Fruit fly (Drosophila melanogaster): ENCODE measurements around the gene CG14441.

Gene CG14441

DNA sequence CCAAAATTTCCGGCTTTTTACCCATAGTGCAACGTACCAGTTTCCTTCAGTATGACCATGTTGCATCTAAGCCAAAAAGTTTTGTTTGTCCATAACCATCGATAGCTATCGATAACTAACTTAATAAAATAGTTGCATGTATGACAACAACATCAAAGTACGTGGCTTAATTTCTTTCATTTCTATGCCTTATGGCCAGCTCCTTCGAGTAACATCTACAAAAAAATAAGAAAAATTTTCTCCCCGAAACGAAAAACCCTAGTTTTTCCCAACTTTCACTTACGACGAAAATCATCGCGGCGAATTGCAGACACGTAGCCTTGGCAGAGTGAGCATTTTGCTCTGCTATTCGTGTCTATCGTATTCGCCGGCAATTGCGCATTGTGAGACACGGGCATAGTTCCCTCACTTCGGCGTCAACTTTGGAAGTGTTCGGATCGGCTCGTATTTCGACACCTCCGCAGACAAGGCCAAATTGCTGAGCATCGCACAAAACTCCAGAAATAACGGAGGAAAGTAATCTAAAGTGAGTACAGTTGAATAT lies 56.9 kb downstream of the CG14441 start, which contains the start of gene sov (continued):
- TF ChIP-seq CG5180 (GFP tag; optimal IDR thresholded peaks at IDR 0.05): no peak
- TF ChIP-seq Doc3 (GFP tag; IDR thresholded peaks at IDR 0.05; ENCODE audit: partially characterized antibody): peak; percentile 94
- TF ChIP-seq TFAM (GFP tag; optimal IDR thresholded peaks at IDR 0.05): no peak
- TF ChIP-seq CrebB (tag; optimal IDR thresholded peaks at IDR 0.05): no peak
- TF ChIP-seq pros (GFP tag; optimal IDR thresholded peaks at IDR 0.05): no peak
- no peak for TF ChIP-seq ash1 (GFP tag; optimal IDR thresholded peaks at IDR 0.05)
- no peak for TF ChIP-seq CG17328 (GFP tag; IDR thresholded peaks at IDR 0.05)
- TF ChIP-seq CG14441 (GFP tag; IDR thresholded peaks at IDR 0.05): no peak
- no peak for TF ChIP-seq CG14965 (GFP tag; optimal IDR thresholded peaks at IDR 0.05; ENCODE audit: borderline replicate concordance)
- no peak for TF ChIP-seq ranshi (GFP tag; IDR thresholded peaks at IDR 0.05)
- TF ChIP-seq CG14667 (GFP tag; IDR thresholded peaks at IDR 0.05): no peak
- peak; percentile 8; the same call in 1 of the 2 replicates for TF ChIP-seq onecut (GFP tag; IDR thresholded peaks at IDR 0.05)
- no peak for TF ChIP-seq CG31224 (GFP tag; IDR thresholded peaks at IDR 0.05)
- no peak for TF ChIP-seq odd (GFP tag; optimal IDR thresholded peaks at IDR 0.05)
- no peak for TF ChIP-seq Dfd (GFP tag; optimal IDR thresholded peaks at IDR 0.05)
- TF ChIP-seq Bdp1 (GFP tag; optimal IDR thresholded peaks at IDR 0.05): no peak
- no peak for TF ChIP-seq Nf-YB (GFP tag; optimal IDR thresholded peaks at IDR 0.05)
- TF ChIP-seq Rx (GFP tag; IDR thresholded peaks at IDR 0.05): no peak
- no peak for TF ChIP-seq Fer1 (GFP tag; optimal IDR thresholded peaks at IDR 0.05)
- TF ChIP-seq danr (GFP tag; IDR thresholded peaks at IDR 0.05): no peak
- TF ChIP-seq inv (GFP tag; IDR thresholded peaks at IDR 0.05; ENCODE audit: partially characterized antibody): peak; percentile 81
- TF ChIP-seq YL-1 (GFP tag; optimal IDR thresholded peaks at IDR 0.05): no peak
- no peak for TF ChIP-seq CG2712 (tag; optimal IDR thresholded peaks at IDR 0.05)
- no peak for TF ChIP-seq Neu2 (GFP tag; optimal IDR thresholded peaks at IDR 0.05; ENCODE audit: borderline replicate concordance)
- TF ChIP-seq Dip3 (GFP tag; optimal IDR thresholded peaks at IDR 0.05): no peak
- TF ChIP-seq CG10431 (GFP tag; optimal IDR thresholded peaks at IDR 0.05): peak; percentile 98
- no peak for TF ChIP-seq CG9215 (GFP tag; IDR thresholded peaks at IDR 0.05)
- TF ChIP-seq crc (GFP tag; optimal IDR thresholded peaks at IDR 0.05): no peak
- TF ChIP-seq CG1529 (GFP tag; optimal IDR thresholded peaks at IDR 0.05): no peak
- TF ChIP-seq pho (GFP tag; optimal IDR thresholded peaks at IDR 0.05): no peak
- peak; percentile 45 for TF ChIP-seq MESR4 (GFP tag; optimal IDR thresholded peaks at IDR 0.05)
- TF ChIP-seq CG15514 (GFP tag; optimal IDR thresholded peaks at IDR 0.05): peak; percentile 17
- no peak for TF ChIP-seq PHDP (tag; optimal IDR thresholded peaks at IDR 0.05)
- peak; percentile 81 for TF ChIP-seq vnd (GFP tag; IDR thresholded peaks at IDR 0.05; ENCODE audit: partially characterized antibody)
- no peak for TF ChIP-seq CG15011 (GFP tag; optimal IDR thresholded peaks at IDR 0.05)
- TF ChIP-seq CG8765 (GFP tag; IDR thresholded peaks at IDR 0.05): no peak
- no peak for TF ChIP-seq Hmx (GFP tag; optimal IDR thresholded peaks at IDR 0.05)
- TF ChIP-seq CG15479 (GFP tag; optimal IDR thresholded peaks at IDR 0.05): no peak
- TF ChIP-seq HmgZ (tag; optimal IDR thresholded peaks at IDR 0.05): no peak
- no peak for TF ChIP-seq Hr78 (GFP tag; optimal IDR thresholded peaks at IDR 0.05)
- no peak for TF ChIP-seq ind (GFP tag; optimal IDR thresholded peaks at IDR 0.05)
- peak; percentile 65 for TF ChIP-seq CG2116 (GFP tag; optimal IDR thresholded peaks at IDR 0.05)
- no peak for TF ChIP-seq Fer2 (tag; optimal IDR thresholded peaks at IDR 0.05)
- no peak for TF ChIP-seq lmd (GFP tag; IDR thresholded peaks at IDR 0.05)
- TF ChIP-seq CG34422 (GFP tag; IDR thresholded peaks at IDR 0.05): no peak
- TF ChIP-seq croc (GFP tag; conservative IDR thresholded peaks at IDR 0.05): no peak
- TF ChIP-seq psq (GFP tag; optimal IDR thresholded peaks at IDR 0.05): no peak
- TF ChIP-seq MTF-1 (GFP tag; optimal IDR thresholded peaks at IDR 0.05; ENCODE audit: borderline replicate concordance): no peak
- TF ChIP-seq pan (optimal IDR thresholded peaks at IDR 0.05): no peak
- TF ChIP-seq pan (GFP tag; optimal IDR thresholded peaks at IDR 0.05 in 1 of 2, IDR thresholded peaks at IDR 0.05 in 1 of 2): no peak
- TF ChIP-seq bowl (GFP tag; IDR thresholded peaks at IDR 0.05): no peak

All from whole organism, embryonic.